Fruit fly (Drosophila melanogaster) whole organism, prepupa: ENCODE results near the gene Bsg.

Experiments used
- CG11294 ChIP-seq: fragments of 200-800 bp; sonication (Bioruptor generic); IDR thresholded peaks from 2 replicates; pipeline ENCODE4 v1.3.6; 2022; ENCODE audit warnings: missing biosample characterization, missing genetic modification characterization
- CG11902 ChIP-seq: fragments of 200-800 bp; sonication (Bioruptor generic); optimal IDR thresholded peaks from 3 replicates; lab custom pipeline; 2016; ENCODE audit warnings: missing biosample characterization, missing genetic modification characterization
- CG15336 ChIP-seq: fragments of 200-800 bp; sonication (Bioruptor generic); IDR thresholded peaks from 2 replicates; pipeline ENCODE4 v1.3.6; 2022; ENCODE audit warnings: missing biosample characterization, missing genetic modification characterization
- CG3032 ChIP-seq: fragments of 200-800 bp; optimal IDR thresholded peaks from 2 replicates; lab custom pipeline; 2019; ENCODE audit warnings: missing biosample characterization, mild to moderate bottlenecking, missing genetic modification characterization, moderate library complexity
- CG31627 ChIP-seq: fragments of 200-800 bp; sonication (Bioruptor generic); optimal IDR thresholded peaks from 3 replicates; lab custom pipeline; 2016; ENCODE audit warnings: missing biosample characterization, missing genetic modification characterization
- CG32006 ChIP-seq: fragments of 200-800 bp; sonication (Bioruptor generic); optimal IDR thresholded peaks from 3 replicates; lab custom pipeline; 2017; ENCODE audit warnings: missing biosample characterization, mild to moderate bottlenecking, missing genetic modification characterization
- CG34406 ChIP-seq: fragments of 200-800 bp; sonication (Bioruptor generic); optimal IDR thresholded peaks from 3 replicates; lab custom pipeline; 2016; ENCODE audit warnings: missing biosample characterization, missing genetic modification characterization
- CG3919 ChIP-seq: fragments of 200-800 bp; sonication (Bioruptor generic); optimal IDR thresholded peaks from 3 replicates; lab custom pipeline; 2016; ENCODE audit warnings: missing biosample characterization, missing genetic modification characterization
- CG6276 ChIP-seq: fragments of 200-800 bp; sonication (Bioruptor generic); optimal IDR thresholded peaks from 2 replicates; lab custom pipeline; 2017; ENCODE audit warnings: missing biosample characterization, mild to moderate bottlenecking, missing genetic modification characterization
- CG6808 ChIP-seq: fragments of 200-800 bp; sonication (Bioruptor generic); optimal IDR thresholded peaks from 3 replicates; lab custom pipeline; 2017; ENCODE audit warnings: missing biosample characterization, missing genetic modification characterization, mild to moderate bottlenecking, moderate library complexity, missing genetic modification reagents
- CG8119 ChIP-seq: fragments of 200-800 bp; sonication (Bioruptor generic); IDR thresholded peaks from 3 replicates; pipeline ENCODE4 v1.3.6; 2022; ENCODE audit warnings: missing biosample characterization, missing genetic modification characterization
- CG8632 ChIP-seq: fragments of 200-800 bp; sonication (Bioruptor generic); optimal IDR thresholded peaks from 3 replicates; lab custom pipeline; 2016; ENCODE audit warnings: missing biosample characterization, missing genetic modification characterization
- Eip78C ChIP-seq: fragments of 200-800 bp; sonication (Bioruptor generic); peaks from one replicate; lab custom pipeline; 2016; ENCODE audit warnings: missing biosample characterization, missing genetic modification characterization
- Eip93F ChIP-seq: fragments of 200-800 bp; sonication (Bioruptor generic); optimal IDR thresholded peaks from 2 replicates; lab custom pipeline; 2016; ENCODE audit warnings: missing biosample characterization, mild to moderate bottlenecking, missing genetic modification characterization
- Ets21C ChIP-seq: fragments of 200-800 bp; sonication (Bioruptor generic); optimal IDR thresholded peaks from 3 replicates; lab custom pipeline; 2016; ENCODE audit warnings: missing biosample characterization, missing genetic modification characterization
- Ets96B ChIP-seq: fragments of 200-800 bp; optimal IDR thresholded peaks from 2 replicates; lab custom pipeline; 2019; ENCODE audit warnings: missing biosample characterization, mild to moderate bottlenecking, missing genetic modification characterization, moderate library complexity
- Gug ChIP-seq: fragments of 200-800 bp; sonication (Bioruptor generic); IDR thresholded peaks from 2 replicates; pipeline ENCODE4 v1.3.6; 2022; ENCODE audit warnings: missing biosample characterization, missing genetic modification characterization
- Hr38 ChIP-seq: sonication (Bioruptor generic); optimal IDR thresholded peaks from 2 replicates; lab custom pipeline; 2016; ENCODE audit warnings: missing biosample characterization, missing genetic modification characterization
- Hr39 ChIP-seq: fragments of 200-800 bp; sonication (Bioruptor generic); optimal IDR thresholded peaks from 2 replicates; lab custom pipeline; 2016; ENCODE audit warnings: missing biosample characterization, missing genetic modification characterization
- Hr4 ChIP-seq: fragments of 200-800 bp; sonication (Bioruptor generic); optimal IDR thresholded peaks from 3 replicates; lab custom pipeline; 2016; ENCODE audit warnings: missing biosample characterization, missing genetic modification characterization
- Lpt ChIP-seq: fragments of 200-800 bp; sonication (Bioruptor generic); optimal IDR thresholded peaks from 3 replicates; lab custom pipeline; 2016; ENCODE audit warnings: missing biosample characterization, missing genetic modification characterization
- Met ChIP-seq: fragments of 200-800 bp; sonication (Bioruptor generic); optimal IDR thresholded peaks from 3 replicates; lab custom pipeline; 2016; ENCODE audit warnings: missing biosample characterization, missing genetic modification characterization
- OdsH ChIP-seq: fragments of 200-800 bp; sonication (Bioruptor generic); optimal IDR thresholded peaks from 3 replicates; lab custom pipeline; 2016; ENCODE audit warnings: missing biosample characterization, missing genetic modification characterization
- Smox ChIP-seq: fragments of 200-800 bp; sonication (Bioruptor generic); optimal IDR thresholded peaks from 3 replicates; lab custom pipeline; 2016; ENCODE audit warnings: missing biosample characterization, missing genetic modification characterization
- Sox102F ChIP-seq: fragments of 200-800 bp; sonication (Bioruptor generic); optimal IDR thresholded peaks from 2 replicates; lab custom pipeline; 2016; ENCODE audit warnings: missing biosample characterization, mild to moderate bottlenecking, missing genetic modification characterization
- Sox14 ChIP-seq: fragments of 200-800 bp; sonication (Bioruptor generic); optimal IDR thresholded peaks from 3 replicates; lab custom pipeline; 2016; ENCODE audit warnings: missing biosample characterization, missing genetic modification characterization
- acj6 ChIP-seq: fragments of 200-800 bp; sonication (Bioruptor generic); optimal IDR thresholded peaks from 3 replicates; lab custom pipeline; 2016; ENCODE audit warnings: missing biosample characterization, missing genetic modification characterization
- cyc ChIP-seq: fragments of 200-800 bp; sonication (Bioruptor generic); optimal IDR thresholded peaks from 3 replicates; lab custom pipeline; 2016; ENCODE audit warnings: missing biosample characterization, missing genetic modification characterization
- eg ChIP-seq: fragments of 200-800 bp; sonication (Bioruptor generic); IDR thresholded peaks from 3 replicates; pipeline ENCODE4 v1.3.6; 2022; ENCODE audit warnings: missing biosample characterization, missing genetic modification characterization
- esn ChIP-seq: fragments of 200-800 bp; sonication (Bioruptor generic); optimal IDR thresholded peaks from 2 replicates; lab custom pipeline; 2016; ENCODE audit warnings: missing biosample characterization, mild to moderate bottlenecking, missing genetic modification characterization, moderate library complexity
- fd85E ChIP-seq: fragments of 200-800 bp; sonication (Bioruptor generic); optimal IDR thresholded peaks from 3 replicates; lab custom pipeline; 2016; ENCODE audit warnings: missing biosample characterization, missing genetic modification characterization
- lz ChIP-seq: fragments of 200-800 bp; sonication (Bioruptor generic); optimal IDR thresholded peaks from 3 replicates; lab custom pipeline; 2016; ENCODE audit warnings: missing biosample characterization, missing genetic modification characterization
- net ChIP-seq: fragments of 200-800 bp; sonication (Bioruptor generic); optimal IDR thresholded peaks from 3 replicates; lab custom pipeline; 2016; ENCODE audit warnings: missing biosample characterization, missing genetic modification characterization
- spab ChIP-seq: fragments of 200-800 bp; sonication (Bioruptor generic); optimal IDR thresholded peaks from 2 replicates; lab custom pipeline; 2017; ENCODE audit warnings: missing biosample characterization, mild to moderate bottlenecking, missing genetic modification characterization, missing genetic modification reagents
- ss ChIP-seq, 2 experiments: fragments of 200-800 bp; sonication (Bioruptor generic); optimal IDR thresholded peaks; 2 replicates in 1 of 2; 3 replicates in 1 of 2; lab custom pipeline; 2017 to 2018; ENCODE audit warnings: mild to moderate bottlenecking in 2 of 2, missing biosample characterization in 2 of 2, missing genetic modification characterization in 2 of 2, moderate library complexity in 1 of 2
- svp ChIP-seq: fragments of 200-800 bp; sonication (Bioruptor generic); peaks from one replicate; lab custom pipeline; 2016; ENCODE audit warnings: missing biosample characterization, missing genetic modification characterization
- topi ChIP-seq: fragments of 200-800 bp; sonication (Bioruptor generic); optimal IDR thresholded peaks from 3 replicates; lab custom pipeline; 2016; ENCODE audit warnings: missing biosample characterization, missing genetic modification characterization
- vri ChIP-seq: fragments of 200-800 bp; sonication (Bioruptor generic); optimal IDR thresholded peaks from 3 replicates; lab custom pipeline; 2016; ENCODE audit warnings: missing biosample characterization, mild to moderate bottlenecking, missing genetic modification characterization

Bsg gene

DNA sequence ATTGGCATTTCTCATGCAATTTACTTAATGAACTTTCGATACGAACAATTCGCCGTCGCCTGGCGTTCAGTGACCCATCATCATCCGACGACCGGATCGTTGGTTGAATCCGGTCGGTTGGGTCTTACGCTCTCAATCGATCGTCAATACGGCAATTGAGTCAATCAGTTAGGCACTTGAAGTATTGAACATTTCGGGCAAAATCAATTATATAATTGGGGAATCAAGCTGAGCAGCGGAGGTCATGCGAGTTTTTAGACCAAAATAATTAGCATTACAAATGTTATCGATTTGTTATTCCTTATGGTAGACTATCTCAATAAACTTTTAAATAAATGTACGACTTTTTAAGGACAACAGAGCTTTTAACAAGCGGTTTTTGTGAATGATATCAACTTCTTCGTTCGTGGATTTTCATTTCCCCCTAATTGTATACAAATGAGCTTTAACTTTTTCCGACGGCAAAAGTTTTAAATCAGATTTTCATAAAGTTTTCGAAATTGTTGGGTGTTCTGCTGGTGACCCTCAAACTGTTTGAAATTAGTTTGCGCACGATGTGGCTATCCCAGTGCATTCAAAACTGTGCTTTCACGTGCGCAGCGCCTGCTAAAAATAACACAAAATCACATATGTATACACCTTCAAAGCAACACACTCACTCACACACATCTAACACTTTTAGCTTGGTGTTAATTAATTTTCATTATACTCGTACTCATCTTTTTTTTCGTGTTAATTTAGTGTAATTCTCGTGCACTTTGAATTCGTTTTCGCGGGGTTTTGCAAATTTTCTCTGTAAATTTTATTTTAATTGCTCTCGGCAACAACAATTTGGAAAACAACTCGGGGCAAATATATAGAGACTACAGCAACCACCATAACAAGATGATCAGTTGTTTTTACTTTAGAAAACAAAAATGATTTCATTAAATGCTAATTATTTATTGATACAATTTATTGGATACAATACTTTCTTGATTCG, 15.0 kb downstream of the Bsg start:
- TF ChIP-seq CG15336 (GFP tag; lab: Robert Waterston, UW), result 0 out of 2 replicates have a peak, but pooled peaks have one; percentile 28
- TF ChIP-seq Hr4 (GFP tag; lab: Kevin White, UChicago), result peak; percentile 61
- no peak for TF ChIP-seq CG6276 (GFP tag; lab: Kevin White, UChicago)
- TF ChIP-seq svp, result peak; percentile 67
- peak; percentile 38 for TF ChIP-seq vri (GFP tag; lab: Kevin White, UChicago)

DNA sequence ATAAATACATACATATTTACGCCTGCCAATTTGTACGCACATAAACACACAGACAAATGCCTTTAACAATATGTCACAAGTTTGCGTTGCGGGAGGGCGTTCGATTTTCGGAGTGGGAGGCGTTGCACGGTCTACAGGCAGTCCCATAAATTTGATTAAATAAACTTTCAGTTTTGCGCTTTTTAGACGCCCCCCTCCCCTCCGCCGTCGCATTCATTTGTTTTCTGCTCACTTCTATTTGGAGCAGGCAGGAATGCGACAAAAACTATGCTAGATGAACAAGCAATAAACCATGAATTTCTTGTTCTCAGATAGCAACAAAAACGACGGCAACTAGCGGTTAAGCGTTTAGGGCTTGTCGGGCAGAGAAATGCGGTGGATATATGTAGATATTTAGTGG, 15.8 kb downstream of the Bsg start:
- TF ChIP-seq Met (GFP tag; lab: Kevin White, UChicago), result no peak
- TF ChIP-seq, all 60 proteins: peak for 0

DNA sequence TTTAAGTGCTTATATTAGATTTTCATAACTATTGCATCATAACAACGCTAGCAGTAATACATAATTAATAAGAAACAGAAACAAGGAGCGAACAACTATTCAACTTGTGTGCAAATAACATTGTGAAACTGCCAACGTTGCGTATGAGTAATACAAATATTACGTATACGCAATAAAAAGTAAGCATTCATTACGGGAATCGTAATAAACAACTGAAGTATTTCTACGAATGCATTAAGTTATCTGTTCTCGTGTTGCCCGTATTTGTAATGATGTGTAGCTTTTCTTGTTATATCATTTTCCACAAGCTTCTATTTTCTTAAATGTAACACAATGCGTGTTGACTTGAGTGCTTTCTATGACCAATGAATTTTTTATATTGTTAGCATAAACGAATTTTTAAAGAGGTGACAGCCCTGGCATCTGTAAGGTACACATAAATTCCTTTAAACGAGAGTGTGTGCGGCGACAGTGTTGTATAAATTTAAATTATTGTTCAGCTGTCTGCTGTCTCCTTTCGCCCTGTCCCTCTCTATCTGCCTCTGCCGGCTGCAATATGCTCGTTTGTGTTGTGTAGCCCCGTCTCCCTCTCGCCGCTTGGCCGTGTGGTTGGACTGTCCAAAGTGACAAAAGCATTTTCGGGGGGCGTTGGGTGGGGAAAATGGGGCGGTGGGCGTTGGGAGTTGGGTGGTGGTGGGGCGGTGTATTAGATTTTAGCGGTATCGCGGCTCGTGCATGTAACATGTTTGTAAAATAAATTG, 16.6 kb downstream of the Bsg start:
- TF ChIP-seq Eip78C (GFP tag; lab: Kevin White, UChicago) (peak; percentile 59), CG15336 (GFP tag; lab: Robert Waterston, UW) (peak; percentile 6; the same call in 1 of the 2 replicates), vri (GFP tag; lab: Kevin White, UChicago) (peak; percentile 22), topi (GFP tag; lab: Kevin White, UChicago) (peak; percentile 1), CG8632 (GFP tag; lab: Kevin White, UChicago) (no peak), Ets96B (tag; lab: Kevin White, UChicago) (no peak), esn (GFP tag; lab: Kevin White, UChicago) (peak; percentile 19), CG32006 (GFP tag; lab: Kevin White, UChicago) (peak; percentile 4), Sox102F (peak; percentile 15), CG31627 (GFP tag; lab: Kevin White, UChicago) (peak; percentile 19)

DNA sequence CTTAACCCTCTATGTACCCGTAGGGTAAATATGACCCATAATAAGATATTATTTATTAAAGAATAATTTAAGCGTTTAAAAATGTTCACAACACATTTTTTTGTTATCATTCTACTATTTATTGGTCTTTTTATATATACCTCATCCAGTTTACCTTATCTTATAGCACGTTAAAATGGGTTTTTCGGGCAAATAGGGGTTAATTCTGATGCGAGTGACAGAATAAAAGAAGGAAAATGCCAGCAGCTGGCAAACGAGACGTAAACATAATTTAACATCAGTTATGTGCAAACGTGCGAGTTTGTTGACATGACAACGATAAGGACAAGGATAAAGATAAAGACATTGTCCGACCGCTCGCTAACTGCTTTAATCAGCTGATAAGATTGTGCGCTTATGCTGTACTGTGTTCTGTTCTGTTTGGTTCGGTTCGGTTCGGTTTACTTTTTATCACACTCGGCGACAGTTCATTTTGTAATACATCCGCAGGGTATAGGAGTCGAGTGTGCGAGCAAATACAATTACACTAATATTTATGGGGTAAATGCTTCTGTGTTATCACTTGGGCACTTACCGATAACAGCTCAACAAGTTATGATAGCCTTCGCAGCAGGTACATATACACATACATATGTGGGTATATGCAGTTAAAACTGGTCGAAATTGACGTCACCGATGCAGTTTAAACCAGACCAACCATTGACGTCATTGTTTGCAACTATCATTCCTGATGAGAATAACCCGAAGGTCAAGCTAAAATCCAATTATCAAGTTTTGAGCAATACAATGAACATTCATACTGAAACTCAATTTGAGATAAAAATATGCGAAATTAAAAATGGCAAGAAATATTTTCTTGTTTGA, 17.5 kb downstream of the Bsg start:
- TF ChIP-seq CG8632 (GFP tag; lab: Kevin White, UChicago) (peak; percentile 8), Eip93F (GFP tag; lab: Kevin White, UChicago) (peak; percentile 26), fd85E (GFP tag; lab: Kevin White, UChicago) (no peak), CG3032 (peak; percentile 32), acj6 (GFP tag; lab: Kevin White, UChicago) (peak; percentile 26), CG15336 (GFP tag; lab: Robert Waterston, UW) (peak; percentile 56), spab (peak; percentile 9), Hr38 (GFP tag; lab: Kevin White, UChicago) (no peak), CG11294 (no peak), CG3919 (GFP tag; lab: Kevin White, UChicago) (no peak), Hr4 (GFP tag; lab: Kevin White, UChicago) (peak; percentile 15), cyc (GFP tag; lab: Kevin White, UChicago) (peak; percentile 42), ss (GFP tag; optimal IDR thresholded peaks at IDR 0.05; lab: Kevin White, UChicago) (peak in 1 of 2 experiments; percentile 48), topi (GFP tag; lab: Kevin White, UChicago) (peak; percentile 33), vri (GFP tag; lab: Kevin White, UChicago) (peak; percentile 97), eg (GFP tag; lab: Robert Waterston, UW) (no peak), Met (GFP tag; lab: Kevin White, UChicago) (peak; percentile 60), Hr39 (GFP tag; lab: Kevin White, UChicago) (no peak), CG6808 (GFP tag; lab: Kevin White, UChicago) (peak; percentile 11), Sox14 (GFP tag; lab: Kevin White, UChicago) (no peak), Ets21C (no peak), Smox (GFP tag; lab: Kevin White, UChicago) (peak; percentile 59), OdsH (GFP tag; lab: Kevin White, UChicago) (peak; percentile 50), svp (peak; percentile 81), CG6276 (GFP tag; lab: Kevin White, UChicago) (peak; percentile 55), Lpt (no peak), esn (GFP tag; lab: Kevin White, UChicago) (peak; percentile 45), CG34406 (GFP tag; lab: Kevin White, UChicago) (peak; percentile 44), Gug (GFP tag; lab: Robert Waterston, UW) (no peak), lz (GFP tag; lab: Kevin White, UChicago) (peak; percentile 17), CG11902 (GFP tag; lab: Kevin White, UChicago) (no peak), net (GFP tag; lab: Kevin White, UChicago) (no peak), CG8119 (GFP tag; lab: Robert Waterston, UW) (peak; percentile 56; the same call in 2 of the 3 replicates), CG31627 (GFP tag; lab: Kevin White, UChicago) (no peak)
